Worm (Caenorhabditis elegans): Measurements from ENCODE around the gene C01B10.9.
"Not testable (repeated sequence)": the region's sequence is repeated elsewhere in the genome, so short reads cannot be mapped to it uniquely, and the experiment has no call there.

C01B10.9 gene

DNA sequence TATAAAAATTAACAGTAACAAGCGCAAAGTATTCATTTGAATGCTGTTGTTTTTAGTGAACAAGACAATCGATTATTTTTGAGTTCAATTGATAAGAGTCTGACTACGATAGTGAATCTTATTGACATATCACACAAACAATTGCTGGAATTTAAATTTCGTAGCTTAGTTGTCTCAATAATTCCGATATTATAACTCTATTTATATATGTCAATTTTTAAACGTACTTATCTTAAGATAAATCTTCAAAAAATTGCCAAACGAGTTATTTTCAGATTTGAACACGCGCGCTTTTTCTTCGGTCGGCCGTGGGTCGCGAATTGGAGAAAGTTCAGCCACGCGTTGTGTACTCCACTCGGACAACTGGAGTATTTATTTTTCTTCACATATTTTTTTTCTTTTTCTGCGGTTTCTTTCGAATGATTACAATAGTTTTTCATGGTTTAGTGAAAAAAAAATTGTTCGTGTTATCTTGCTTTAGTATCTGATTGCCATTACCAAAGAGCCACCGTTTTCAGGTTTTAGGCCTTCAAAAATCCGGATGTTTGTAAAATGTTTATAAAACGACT is at the start of gene C01B10.9, which contains the start of gene cest-5.1:
Gene C01B10.9, plus strand, starts transcription at position 519 of the 569 bp plus-strand sequence.
Gene cest-5.1, minus strand, starts transcription at position 51 of the 569 bp plus-strand sequence.
- no peak for TF ChIP-seq unc-62 (GFP tag; optimal IDR thresholded peaks at IDR 0.05)

ce11 chrIV:6582604-6583003 is 49.4 kb upstream of the C01B10.9 start, which contains the start of gene odr-8:
Gene odr-8 (minus strand): TSS chrIV:6582704.
- TF ChIP-seq unc-62 (GFP tag; optimal IDR thresholded peaks at IDR 0.05): no peak

DNA sequence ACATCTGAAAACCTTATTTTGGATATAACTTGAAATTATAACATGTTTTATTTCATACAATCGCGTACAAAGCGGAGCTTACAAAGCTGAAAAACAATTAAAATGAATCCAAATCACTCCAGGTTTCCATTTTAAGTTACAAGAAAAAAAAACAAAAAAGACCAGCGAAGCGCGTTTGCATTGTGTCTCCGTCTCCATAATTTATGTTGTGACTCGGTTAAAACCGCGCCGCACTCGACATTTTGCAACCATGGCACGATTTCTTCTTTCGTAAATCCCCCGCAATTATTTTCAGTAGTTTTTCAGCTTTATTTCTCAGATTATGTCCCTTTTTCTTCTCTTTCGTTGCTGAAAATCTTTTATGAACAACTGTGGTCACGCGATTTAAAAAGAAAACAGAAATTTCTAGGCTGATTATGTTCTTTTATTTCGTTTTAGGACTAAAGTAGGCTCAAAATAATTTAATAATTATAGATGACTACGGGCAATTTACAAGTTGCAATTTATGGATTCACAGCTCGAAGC is 46.6 kb upstream of the C01B10.9 start, which contains the start of the genes F38A5.2 and dnj-11:
Gene F38A5.2, minus strand, starts transcription at position 4 of the 525 bp plus-strand sequence.
Gene dnj-11, plus strand, starts transcription at position 475 of the 525 bp plus-strand sequence.
- TF ChIP-seq unc-62 (GFP tag; optimal IDR thresholded peaks at IDR 0.05): no peak

- TF ChIP-seq unc-62 (GFP tag; optimal IDR thresholded peaks at IDR 0.05): no peak
These were observed 43.9 kb upstream of the C01B10.9 start for ce11 chrIV:6588080-6588613.

DNA sequence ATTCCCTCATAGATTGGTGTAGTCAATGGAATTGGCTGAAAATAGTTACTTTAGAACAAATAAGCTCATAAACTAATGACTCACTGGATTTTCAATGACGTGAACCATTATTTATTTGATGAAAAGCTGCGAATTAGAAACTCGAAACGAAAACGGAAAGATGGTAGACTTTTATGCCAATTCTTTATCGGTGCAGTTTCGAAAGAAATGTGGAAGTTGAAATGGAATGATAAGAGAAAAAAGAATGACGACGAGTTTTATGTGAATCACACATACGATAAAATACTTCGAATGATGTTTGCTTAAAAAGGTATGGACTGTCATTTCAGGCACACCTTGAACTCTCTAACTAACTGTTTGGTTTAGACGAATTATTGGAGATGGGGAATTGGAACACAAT is 42.0 kb upstream of the C01B10.9 start, which contains the start of the genes lec-11 and irld-7:
Gene lec-11, minus strand, starts transcription at position 126 of the 400 bp plus-strand sequence.
Gene irld-7, plus strand, starts transcription at position 332 of the 400 bp plus-strand sequence.
- no peak for TF ChIP-seq unc-62 (GFP tag; optimal IDR thresholded peaks at IDR 0.05)

ce11 chrIV:6591010-6591746 is 40.8 kb upstream of the C01B10.9 start, which contains the start of the genes nspb-1 and nspb-2:
Gene nspb-1 (minus strand): TSS chrIV:6591110.
Gene nspb-2 (plus strand): TSS chrIV:6591696.
- not testable (repeated sequence) for TF ChIP-seq unc-62 (GFP tag; optimal IDR thresholded peaks at IDR 0.05)

DNA sequence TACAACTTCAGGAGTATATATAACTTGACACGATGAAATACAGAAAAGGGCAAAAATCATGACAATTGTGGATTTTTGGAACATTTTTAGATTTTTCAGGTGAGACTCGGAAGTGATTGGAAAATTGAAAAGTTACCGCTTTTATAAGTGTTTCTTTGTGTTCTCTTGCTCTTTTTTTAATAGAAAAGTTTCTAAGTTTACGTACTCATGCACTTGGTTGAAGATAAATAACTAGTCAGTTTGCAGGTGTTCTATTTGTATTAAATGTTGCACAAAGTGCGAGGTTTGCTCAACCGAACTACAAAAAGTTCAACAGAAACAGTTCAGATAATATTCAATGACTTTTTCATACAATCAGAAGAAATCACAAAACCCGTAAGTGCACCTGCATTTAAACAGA is 37.2 kb upstream of the C01B10.9 start, which contains the start of gene nspb-3:
Gene nspb-3, minus strand, starts transcription at position 101 of the 400 bp plus-strand sequence.
- TF ChIP-seq unc-62 (GFP tag; optimal IDR thresholded peaks at IDR 0.05): not testable (repeated sequence)

DNA sequence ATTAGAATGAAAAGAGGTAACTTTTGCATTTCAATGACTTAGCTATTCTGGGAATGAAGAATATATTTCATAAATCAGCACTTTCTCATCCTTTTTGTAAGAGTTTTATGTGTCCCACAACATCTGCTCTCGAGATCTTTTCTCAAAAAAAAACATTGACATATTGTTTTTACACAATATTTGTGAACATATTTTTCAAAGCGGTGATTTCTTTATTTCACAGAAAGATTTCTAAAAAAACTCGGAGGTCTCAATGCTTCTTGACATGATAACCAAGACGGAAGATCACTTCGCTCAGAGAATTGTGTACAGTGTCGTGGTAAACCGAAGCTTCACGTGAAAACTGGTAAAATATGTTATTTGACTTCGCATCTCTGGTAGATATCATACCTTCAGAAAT is 36.1 kb upstream of the C01B10.9 start, which contains the start of gene F38A5.22:
Gene F38A5.22, minus strand, starts transcription at position 29 of the 400 bp plus-strand sequence.
- TF ChIP-seq unc-62 (GFP tag; optimal IDR thresholded peaks at IDR 0.05): no peak

DNA sequence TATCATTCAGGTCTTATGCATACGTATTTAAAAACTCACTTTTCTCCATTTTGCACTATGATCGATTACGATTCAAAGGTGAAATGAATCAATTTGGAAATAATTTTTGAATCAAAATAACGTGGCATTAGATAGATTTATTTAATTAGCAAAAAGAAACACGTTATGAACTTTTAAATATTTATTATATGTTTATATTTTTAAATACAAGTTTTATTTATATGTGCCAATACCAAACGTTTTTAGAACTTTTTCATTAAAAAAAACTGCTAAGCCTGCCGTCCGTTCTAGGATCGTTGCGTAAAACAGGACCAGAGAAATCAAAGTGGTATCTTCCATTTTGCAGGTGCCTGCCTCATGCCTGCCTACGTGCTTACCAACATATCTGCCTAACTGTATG is 34.7 kb upstream of the C01B10.9 start, which contains the start of gene F38A5.6:
Gene F38A5.6, minus strand, starts transcription at position 101 of the 400 bp plus-strand sequence.
- TF ChIP-seq unc-62 (GFP tag; optimal IDR thresholded peaks at IDR 0.05): no peak

ce11 chrIV:6597918-6598317 is 34.1 kb upstream of the C01B10.9 start, which contains the start of gene nspb-4:
Gene nspb-4 (plus strand): TSS chrIV:6598218.
- not testable (repeated sequence) for TF ChIP-seq unc-62 (GFP tag; optimal IDR thresholded peaks at IDR 0.05)

DNA sequence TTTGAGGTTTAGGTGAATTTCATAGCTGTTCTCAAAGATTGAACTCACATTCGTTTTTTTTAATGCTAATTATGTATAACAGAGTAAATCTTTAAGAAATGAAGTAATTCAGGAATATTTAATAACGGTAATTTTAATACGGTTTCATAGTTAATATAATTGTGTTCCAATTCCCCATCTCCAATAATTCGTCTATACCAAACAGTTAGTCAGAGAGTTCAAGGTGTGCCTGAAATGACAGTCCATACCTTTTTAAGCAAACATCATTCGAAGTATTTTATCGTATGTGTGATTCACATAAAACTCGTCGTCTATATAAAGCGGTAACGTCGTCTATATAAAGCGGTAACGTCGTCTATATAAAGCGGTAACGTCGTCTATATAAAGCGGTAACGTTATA is 33.3 kb upstream of the C01B10.9 start, which contains the start of gene nspb-5:
Gene nspb-5, plus strand, starts transcription at position 301 of the 400 bp plus-strand sequence.
- TF ChIP-seq unc-62 (GFP tag; optimal IDR thresholded peaks at IDR 0.05): not testable (repeated sequence)

DNA sequence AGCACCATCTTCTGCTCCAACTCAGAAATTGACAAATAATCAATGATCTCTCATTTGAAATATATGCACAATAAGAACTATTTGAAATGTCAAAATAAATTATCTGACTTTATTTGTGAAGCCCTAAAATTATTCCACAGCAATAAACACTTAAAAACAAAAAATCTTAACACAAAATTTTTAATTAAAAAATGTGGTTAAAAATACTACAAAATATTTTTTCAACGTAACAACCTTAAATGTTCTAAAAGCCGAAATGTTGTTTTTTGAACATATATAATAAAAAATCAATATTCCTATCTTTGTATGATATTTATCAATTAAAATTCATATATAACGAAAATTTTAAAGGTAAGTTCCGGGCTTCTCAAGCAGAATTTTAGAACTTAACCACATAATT is 32.6 kb upstream of the C01B10.9 start, which contains the start of gene F38A5.8:
Gene F38A5.8, plus strand, starts transcription at position 301 of the 400 bp plus-strand sequence.
- no peak for TF ChIP-seq unc-62 (GFP tag; optimal IDR thresholded peaks at IDR 0.05)

DNA sequence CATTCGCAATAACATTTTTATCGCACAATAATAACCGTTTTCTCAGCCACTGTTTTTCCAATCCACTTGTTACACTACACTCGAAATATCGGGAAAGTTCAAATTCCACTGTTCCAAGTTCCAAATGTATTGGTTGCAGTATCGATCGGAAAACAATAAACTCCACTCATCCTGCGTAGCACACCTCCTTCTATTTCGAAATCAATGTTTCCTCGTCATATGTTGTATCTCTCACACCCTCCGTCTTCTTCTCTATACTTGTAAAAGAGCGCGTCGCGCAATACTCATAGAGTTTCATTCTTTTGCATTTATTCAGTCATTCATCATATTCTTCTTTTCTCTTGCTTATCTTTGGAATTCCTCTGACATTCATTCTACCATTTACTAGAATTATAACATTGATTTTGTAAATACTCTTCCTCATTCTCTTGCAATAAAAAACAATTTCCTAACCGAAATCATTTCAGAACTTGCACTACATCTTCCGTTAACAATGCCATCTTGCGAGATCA is 30.8 kb upstream of the C01B10.9 start, which contains the start of gene sup-36:
Gene sup-36, plus strand, starts transcription at position 462 of the 512 bp plus-strand sequence.
- TF ChIP-seq unc-62 (GFP tag; optimal IDR thresholded peaks at IDR 0.05): no peak

DNA sequence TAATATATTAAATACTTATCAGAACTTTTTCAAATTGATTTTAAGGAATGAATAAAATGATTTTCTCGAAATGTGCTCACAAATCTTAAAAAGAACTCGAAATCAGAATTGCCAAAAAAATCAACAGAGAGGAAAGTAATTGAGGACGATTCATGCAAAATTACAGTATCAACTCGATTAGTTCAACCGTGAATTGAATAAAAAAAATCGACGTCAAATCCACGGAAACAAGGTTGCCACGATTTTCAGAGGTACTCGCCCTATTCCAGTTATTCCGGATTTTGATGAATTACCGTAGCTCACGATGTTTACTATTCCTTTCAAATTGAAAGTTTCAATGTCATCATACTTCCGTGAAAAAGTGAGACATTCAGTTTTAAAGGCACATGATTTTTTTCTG is 29.6 kb upstream of the C01B10.9 start, which contains the start of gene F15B10.3:
Gene F15B10.3, plus strand, starts transcription at position 301 of the 400 bp plus-strand sequence.
- no peak for TF ChIP-seq unc-62 (GFP tag; optimal IDR thresholded peaks at IDR 0.05)

- no peak for TF ChIP-seq unc-62 (GFP tag; optimal IDR thresholded peaks at IDR 0.05)
These were observed 28.5 kb upstream of the C01B10.9 start for ce11 chrIV:6603549-6603948.
